Worm (Caenorhabditis elegans): ENCODE data around the gene C24H10.4.

DNA sequence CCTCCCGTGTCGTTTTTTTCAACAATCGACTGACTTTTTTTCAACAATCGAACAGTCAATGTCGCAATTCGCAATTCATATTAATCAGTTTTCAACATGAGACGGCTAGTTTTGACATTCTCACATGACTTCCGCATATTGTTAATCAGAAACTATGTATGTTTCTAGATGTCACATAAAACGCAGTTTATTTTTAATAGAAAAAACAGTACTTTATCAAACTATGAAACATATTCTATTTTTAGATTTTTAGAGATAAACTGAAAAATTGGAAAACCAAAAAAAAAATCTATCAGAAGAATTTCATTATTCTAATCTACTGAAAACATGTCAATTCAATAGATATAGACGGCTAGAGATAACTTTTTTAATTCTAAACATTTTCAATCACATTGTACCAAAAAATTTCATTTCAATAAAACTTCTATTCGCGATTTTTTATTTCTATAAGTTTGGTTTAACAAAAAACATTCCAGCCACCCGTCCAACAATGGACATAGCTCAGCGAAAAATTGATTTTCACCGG, 28.4 kb upstream of the C24H10.4 start, which contains the start of gene pnk-4:
- TF ChIP-seq dve-1 (tag; optimal IDR thresholded peaks at IDR 0.05) (no peak), pros-1 (tag; optimal IDR thresholded peaks at IDR 0.05) (no peak), nhr-232 (tag; optimal IDR thresholded peaks at IDR 0.05) (no peak), tbx-2 (tag; optimal IDR thresholded peaks at IDR 0.05) (no peak), hlh-15 (tag; optimal IDR thresholded peaks at IDR 0.05) (no peak), ref-2 (tag; optimal IDR thresholded peaks at IDR 0.05) (no peak), sox-2 (GFP tag; IDR thresholded peaks at IDR 0.05) (no peak), ceh-48 (tag; optimal IDR thresholded peaks at IDR 0.05) (no peak), rnt-1 (tag; optimal IDR thresholded peaks at IDR 0.05) (no peak), mec-3 (tag; optimal IDR thresholded peaks at IDR 0.05; ENCODE audit: borderline replicate concordance) (no peak), Y22D7AL.16 (tag; optimal IDR thresholded peaks at IDR 0.05) (no peak), ceh-9 (tag; optimal IDR thresholded peaks at IDR 0.05) (no peak)

All from whole organism, late embryonic.